Fruit fly (Drosophila melanogaster) whole organism: ENCODE measurements around the gene CG33946.

Experiments
- CG8478 ChIP-seq: fragments of >200 bp; optimal IDR thresholded peaks from 2 replicates; lab custom pipeline; 2018; ENCODE audit warnings: inconsistent platforms
- Dll ChIP-seq: fragments of >200 bp; optimal IDR thresholded peaks from 2 replicates; lab custom pipeline; 2017
- pan ChIP-seq: fragments of >200 bp; optimal IDR thresholded peaks from 2 replicates; lab custom pipeline; 2017

dm6 chr3L:6234035-6234434 lies 13.7 kb downstream of the CG33946 start, which contains the start of gene CG42714:
- no peak for TF ChIP-seq pan (lab: Kevin White, UChicago)
- TF ChIP-seq CG8478 (lab: Kevin White, UChicago): no peak
- TF ChIP-seq Dll (lab: Kevin White, UChicago): no peak
